Fruit fly (Drosophila melanogaster): Measurements from ENCODE around the gene CG5004.

CG5004 gene

DNA sequence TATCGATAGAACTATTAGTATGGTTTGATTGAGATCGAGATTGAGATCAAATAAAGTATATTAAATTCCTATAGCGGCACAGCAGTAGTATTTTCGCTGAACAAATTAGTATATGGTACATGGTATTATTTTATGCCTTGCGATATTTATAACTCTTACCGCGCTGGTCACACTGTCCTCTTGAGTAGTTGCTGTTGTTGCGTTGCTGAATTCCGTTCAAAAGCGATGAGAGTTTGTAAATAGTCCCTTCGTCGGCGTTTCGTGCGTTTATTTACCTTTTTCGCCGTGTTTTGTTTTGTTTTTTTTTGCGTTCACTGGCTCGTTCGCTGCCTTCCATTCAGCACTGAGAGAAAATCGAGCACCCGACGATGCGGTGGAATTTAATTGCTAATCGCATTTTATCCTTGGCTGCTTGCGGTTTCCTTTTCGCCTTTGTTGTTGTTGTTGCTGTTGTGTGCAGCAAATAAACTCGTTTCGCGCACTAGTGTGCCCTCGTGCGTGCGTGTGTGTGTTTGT, at the start of gene CG5004:
Gene CG5004, plus strand, starts transcription at position 182 of the 516 bp plus-strand sequence.
- TF ChIP-seq CG17801 (GFP tag; optimal IDR thresholded peaks at IDR 0.05; ENCODE audit: partially characterized antibody): no peak

DNA sequence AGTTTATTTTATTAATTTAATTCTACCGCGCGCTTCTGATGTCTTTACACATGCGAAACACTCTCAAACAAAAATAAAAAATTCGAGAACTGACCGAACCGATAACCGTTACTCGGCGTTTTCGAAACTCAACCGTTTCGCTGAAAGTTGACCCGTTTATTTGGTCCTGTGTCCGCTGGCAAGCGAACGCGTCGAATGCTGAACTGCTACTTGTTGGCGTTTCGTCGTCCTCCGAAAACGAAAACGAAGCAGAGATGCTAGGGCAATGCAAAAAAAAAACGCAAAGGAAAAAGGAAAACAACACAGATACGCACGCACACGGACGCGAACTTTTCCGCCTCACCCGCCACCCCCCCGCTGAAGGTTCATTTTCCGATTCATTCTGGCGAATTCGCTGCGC, 40.8 kb upstream of the CG5004 start, which contains the start of gene CG45002:
Gene CG45002, minus strand, starts transcription at position 101 of the 400 bp plus-strand sequence.
- no peak for TF ChIP-seq CG17801 (GFP tag; optimal IDR thresholded peaks at IDR 0.05; ENCODE audit: partially characterized antibody)

DNA sequence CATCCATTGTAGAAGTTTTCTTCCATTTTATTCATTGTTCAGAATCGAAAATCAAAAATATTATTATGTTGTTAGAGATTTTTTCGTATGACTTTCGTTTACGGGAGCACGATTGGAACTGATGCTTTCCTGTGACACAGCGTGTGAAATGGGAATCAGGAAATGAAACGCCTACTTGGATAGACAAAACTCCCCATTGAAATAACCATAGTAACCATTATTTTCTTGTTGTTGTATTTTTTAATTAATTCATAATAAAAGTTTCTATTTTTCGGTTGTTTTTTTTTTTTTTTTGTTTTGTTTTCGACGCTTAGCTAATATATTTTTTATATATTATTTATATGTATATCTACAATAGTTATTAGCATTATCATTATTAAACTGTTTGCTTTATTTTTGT, 39.0 kb upstream of the CG5004 start, which contains the start of gene CG43077:
Gene CG43077, minus strand, starts transcription at position 101 of the 400 bp plus-strand sequence.
- TF ChIP-seq CG17801 (GFP tag; optimal IDR thresholded peaks at IDR 0.05; ENCODE audit: partially characterized antibody): no peak

DNA sequence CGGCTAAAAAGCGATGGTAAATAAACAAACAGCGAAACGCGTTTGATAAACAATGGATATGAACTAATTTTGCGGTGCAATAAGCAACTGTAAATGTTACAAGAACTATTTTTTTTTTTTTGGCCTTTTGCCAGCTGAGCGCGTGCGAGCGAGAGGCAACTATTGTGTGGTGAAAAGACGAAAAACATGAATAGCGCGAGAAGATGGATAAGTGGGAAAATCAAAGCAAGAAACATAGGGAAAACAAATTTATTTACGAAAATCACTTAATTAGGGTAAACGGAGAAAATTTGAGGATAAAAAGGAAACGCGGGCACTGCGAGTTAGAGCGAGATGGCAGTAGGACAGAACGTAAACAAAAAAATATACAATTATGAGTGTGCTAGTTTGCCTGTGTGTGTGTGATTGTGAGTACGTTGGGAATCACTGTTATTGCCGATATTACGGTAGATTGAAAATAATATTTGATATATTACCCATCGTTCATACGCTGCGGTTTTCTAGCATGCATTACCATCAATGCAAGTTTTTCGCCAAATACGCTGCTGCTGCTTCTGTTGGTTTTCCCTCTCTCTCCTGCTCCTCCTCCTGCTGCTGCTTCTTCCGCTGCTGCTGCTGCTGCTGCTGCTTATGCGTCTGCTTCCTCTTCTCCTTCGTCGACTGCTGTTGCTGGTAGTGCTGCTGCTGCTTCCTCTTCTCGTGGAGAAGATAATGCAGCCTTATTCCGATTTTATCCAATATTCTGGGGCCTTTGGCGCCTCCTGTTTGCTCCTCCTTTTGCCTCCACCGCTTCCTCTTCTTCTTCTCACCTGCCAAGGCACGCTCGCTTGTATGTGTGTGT, 30.7 kb upstream of the CG5004 start:
- no peak for TF ChIP-seq CG17801 (GFP tag; optimal IDR thresholded peaks at IDR 0.05; ENCODE audit: partially characterized antibody)

DNA sequence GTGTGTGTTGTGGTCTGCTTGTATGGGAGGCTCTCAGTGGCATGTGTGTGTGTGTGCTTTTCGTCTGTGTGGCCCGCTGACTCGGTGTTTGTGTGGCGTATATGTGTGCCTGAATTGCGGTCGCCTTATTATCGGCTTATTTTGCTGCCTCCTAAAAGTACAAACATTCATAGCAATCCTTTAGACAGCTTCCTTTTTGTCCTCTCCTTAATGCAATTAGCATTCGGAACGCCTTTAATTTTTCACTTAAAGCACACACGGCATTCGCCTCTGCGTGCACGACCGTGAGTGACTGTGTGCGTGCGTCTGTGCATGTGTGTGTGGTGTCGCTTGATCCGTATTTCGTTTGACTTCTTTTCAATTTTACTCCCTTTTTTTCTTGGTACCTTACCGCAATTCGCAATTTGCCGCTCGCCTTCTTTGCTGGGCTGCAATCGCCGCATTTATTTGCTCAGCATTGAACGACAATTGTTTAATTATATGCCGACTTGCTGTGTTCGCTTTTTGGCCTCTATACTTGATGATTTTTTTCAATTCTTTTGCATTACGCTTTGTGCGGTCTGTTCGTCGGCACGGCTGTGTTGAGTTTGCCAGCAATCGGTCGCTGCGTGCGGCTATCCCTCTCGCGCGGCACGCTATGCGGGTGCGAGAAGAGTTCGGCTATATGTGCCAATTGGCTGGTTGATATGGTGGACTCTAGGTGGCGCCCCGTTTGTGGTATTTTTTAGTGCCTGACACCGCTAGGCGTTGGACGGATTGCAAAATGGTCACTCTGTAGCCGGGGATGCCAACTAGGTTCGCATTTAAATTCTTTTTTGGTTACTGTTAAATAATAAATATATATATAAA, 29.9 kb upstream of the CG5004 start, which contains the start of gene wcy:
Gene wcy, minus strand, starts transcription at position 608 of the 849 bp plus-strand sequence.
- TF ChIP-seq CG17801 (GFP tag; optimal IDR thresholded peaks at IDR 0.05; ENCODE audit: partially characterized antibody): no peak

DNA sequence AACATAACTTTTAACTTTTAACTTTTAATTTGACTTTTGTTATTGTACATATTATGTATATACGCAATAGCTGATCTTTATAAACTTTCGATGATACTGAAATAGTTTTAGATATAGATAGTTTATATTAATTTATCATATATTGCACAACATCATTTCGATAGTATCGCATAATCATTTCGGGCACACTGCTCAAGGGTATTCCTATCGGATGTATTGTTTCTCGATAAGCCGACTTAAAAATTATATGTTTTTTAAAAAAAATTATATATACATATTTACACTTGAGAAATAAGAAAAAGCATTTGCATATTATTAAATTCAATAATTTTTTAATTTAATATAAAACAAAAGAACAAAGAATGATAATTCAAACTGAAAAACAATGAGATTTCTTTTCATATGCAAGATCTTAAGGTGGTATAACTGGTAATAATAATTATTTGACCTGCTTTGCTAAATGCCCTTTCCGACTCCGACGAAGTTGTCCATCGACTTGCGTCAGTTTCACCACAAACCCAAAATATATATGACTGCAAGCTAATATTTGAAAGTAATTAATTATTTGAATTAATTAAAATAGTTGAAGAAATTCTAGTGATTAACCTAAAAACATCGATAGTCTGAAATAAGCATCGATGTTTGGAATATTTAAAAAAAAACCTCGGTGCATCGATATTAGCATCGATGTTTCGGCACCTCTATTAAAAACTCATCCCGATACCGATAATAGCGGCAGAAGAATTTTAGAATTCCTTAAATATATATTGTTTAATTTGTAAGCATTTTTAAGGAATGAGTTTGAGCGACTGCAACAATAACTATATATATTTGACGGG, 29.0 kb upstream of the CG5004 start, which contains the start of gene CG4949:
Gene CG4949, plus strand, starts transcription at position 698 of the 839 bp plus-strand sequence.
- no peak for TF ChIP-seq CG17801 (GFP tag; optimal IDR thresholded peaks at IDR 0.05; ENCODE audit: partially characterized antibody)

DNA sequence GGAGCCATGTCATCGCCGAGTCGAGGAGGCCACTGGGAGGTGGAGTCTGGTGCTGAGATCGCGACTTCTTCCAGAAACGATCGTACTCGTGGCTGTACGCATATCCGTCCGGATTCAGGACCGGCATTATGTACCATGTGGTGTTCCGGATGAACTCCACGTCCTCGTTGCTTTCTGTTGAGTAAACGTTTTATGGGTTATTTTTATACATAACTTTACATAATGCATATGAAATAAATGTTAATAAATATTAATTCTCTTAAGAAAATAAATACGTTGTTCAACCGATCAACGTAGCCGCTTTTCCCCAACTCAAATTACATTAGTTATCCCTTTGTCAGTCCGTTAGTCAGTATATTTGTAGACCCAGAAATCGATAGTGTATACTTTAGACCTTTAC, 26.2 kb upstream of the CG5004 start, which contains the start of gene CG4955:
Gene CG4955, plus strand, starts transcription at position 301 of the 400 bp plus-strand sequence.
- no peak for TF ChIP-seq CG17801 (GFP tag; optimal IDR thresholded peaks at IDR 0.05; ENCODE audit: partially characterized antibody)

DNA sequence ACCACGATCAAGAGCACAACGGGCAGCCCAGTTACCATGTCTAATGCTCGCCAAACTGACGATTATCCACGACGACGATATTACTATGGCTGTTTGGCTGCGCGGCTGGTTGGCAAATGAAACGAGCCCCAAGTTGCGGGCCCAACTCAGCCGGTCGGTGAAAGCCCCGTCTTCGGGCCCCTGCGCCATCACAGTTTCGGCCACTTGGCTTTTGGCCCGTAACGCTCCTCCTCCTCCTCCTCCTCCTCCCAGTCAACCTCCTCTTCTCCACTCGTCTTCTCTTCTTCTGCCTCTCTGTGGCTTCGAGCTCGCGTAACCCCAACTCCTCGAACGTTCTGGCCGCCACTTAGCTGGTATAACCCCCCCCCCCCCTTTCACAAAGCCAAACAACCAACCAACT, 19.8 kb upstream of the CG5004 start, which contains the start of gene CG8945:
Gene CG8945, minus strand, starts transcription at position 101 of the 400 bp plus-strand sequence.
- TF ChIP-seq CG17801 (GFP tag; optimal IDR thresholded peaks at IDR 0.05; ENCODE audit: partially characterized antibody): no peak

DNA sequence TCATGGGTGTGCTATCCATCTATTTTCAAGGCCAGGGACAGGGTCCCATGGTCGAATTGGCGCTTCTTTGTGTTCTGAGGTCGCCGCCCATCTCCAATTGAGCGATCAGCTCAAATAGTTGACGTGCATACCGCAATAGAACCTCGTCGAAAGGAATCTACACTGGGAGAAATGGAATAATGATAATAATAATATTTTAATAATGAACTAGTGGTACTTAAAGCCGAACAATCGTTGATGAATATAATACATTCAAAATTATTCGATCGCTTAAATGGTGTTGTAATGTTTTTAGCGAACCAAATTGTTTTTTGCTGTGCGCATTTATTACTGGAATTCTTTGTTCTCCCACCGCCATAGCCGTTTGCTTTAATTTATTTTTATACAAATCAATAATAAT, 16.8 kb upstream of the CG5004 start:
- TF ChIP-seq CG17801 (GFP tag; optimal IDR thresholded peaks at IDR 0.05; ENCODE audit: partially characterized antibody): no peak

DNA sequence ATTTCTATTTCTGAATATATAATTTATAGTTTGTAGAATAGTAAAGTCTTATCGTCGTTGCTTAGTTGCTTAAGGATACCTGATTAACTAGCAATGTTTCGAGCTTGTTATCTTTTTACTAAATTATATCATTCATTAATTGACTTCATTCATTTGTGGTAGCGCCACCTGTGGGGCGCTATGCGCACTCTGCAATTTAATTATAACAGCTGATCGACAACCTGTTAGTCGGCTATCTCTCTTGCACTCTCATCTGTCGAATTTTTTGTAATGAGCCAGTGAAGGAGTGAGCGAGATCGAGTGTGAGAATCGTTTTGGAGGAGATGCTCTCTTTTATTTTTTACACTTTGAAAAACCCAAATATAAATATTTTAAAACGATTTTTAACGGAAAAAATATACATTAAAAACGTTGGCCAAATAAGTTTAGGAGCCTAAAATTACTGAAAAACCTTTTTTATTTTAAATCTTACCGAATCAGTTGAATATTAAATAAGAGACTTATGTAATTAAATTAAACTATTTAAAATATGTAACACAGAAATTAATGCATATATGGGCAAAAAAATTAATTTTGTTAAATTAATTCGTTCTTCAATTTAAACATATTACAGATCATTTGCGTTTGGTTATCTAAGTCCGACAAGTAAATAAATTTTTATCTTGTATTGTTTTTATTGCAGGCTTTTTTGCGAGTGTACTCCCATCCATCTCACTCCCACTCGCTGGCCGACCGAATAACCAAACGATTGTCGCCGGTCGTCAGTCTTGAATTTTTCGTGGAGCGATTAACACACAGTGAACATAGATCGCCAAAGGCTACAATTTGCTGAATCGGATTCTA, 16.1 kb upstream of the CG5004 start, which contains the start of the genes CG16700 and CG4991:
Gene CG16700, plus strand, starts transcription at position 793 of the 843 bp plus-strand sequence.
Gene CG4991, plus strand, starts transcription at position 793 of the 843 bp plus-strand sequence.
- peak; percentile 45 for TF ChIP-seq CG17801 (GFP tag; optimal IDR thresholded peaks at IDR 0.05; ENCODE audit: partially characterized antibody)

DNA sequence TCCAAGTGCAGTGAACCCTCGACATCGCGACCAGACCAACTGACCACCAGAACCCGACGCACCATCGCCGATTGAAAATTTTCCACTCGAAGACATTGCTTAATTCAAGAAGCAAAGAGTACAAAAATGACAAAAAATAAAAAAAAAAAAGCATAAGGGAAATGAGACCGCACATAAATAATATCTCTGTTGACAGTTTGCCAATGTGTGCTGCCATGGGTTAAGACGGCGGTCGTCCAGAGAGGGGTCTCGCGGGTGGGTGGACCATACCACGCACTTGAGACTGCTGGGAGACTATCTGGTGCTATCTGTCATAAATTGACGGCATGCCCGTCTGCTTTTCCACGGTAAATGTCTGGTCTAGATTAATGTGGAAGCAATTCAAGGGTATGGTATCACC, 14.0 kb upstream of the CG5004 start:
- no peak for TF ChIP-seq CG17801 (GFP tag; optimal IDR thresholded peaks at IDR 0.05; ENCODE audit: partially characterized antibody)

DNA sequence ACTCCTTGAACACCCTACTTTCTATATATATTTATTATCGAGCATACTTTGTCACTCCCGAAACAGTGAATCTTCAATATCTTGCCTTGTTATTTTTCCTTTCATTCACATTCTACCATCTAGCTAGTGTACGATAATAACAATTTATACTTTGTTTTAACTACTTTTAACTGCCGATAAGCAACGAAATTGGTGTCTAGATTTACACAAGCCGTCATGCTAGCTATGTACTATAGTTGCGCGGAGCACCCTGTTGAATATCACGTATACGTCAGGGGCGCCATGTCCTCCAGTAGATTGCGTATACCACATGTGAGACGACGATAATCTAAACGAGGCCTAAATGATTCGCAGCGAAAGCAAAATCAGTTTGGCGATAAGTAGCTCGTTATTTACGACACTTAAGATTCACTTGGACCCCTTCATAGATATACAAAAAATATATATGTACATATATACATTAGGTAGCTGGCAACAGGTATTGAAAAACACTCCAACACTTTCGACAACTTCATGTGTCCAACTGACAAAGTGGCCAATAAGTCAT, 13.4 kb upstream of the CG5004 start:
- TF ChIP-seq CG17801 (GFP tag; optimal IDR thresholded peaks at IDR 0.05; ENCODE audit: partially characterized antibody): no peak

DNA sequence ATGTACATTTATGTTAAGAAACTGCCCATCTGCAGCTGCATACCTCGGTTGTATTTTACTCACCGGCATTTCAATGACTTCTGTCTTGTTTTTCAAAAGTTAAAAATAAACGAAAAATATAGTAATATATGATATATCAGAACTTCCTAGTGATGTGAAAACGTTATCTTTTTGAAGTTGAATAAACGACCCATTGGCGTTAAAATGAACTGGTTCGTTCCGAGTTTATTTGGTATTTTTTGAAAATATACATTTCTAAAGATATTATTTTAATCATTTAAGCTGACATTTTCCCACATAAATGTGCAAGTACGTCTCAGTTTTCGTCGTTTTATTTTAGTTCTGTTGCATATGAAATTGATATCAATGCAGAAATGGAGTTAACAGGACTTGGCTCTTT, 1.7 kb upstream of the CG5004 start, which contains the start of gene Arpc3B:
Gene Arpc3B, minus strand, starts transcription at position 146 of the 400 bp plus-strand sequence.
- no peak for TF ChIP-seq CG17801 (GFP tag; optimal IDR thresholded peaks at IDR 0.05; ENCODE audit: partially characterized antibody)

Data from ovary, adult (tissue).